Worm (Caenorhabditis elegans) whole organism, young adult: ENCODE measurements around the gene ZC302.3.

Source experiments
- Y67H2A.10 ChIP-seq: fragments of 200-800 bp; sonication (Bioruptor generic); conservative IDR thresholded peaks from 2 replicates; pipeline ENCODE4 v1.3.6; 2022; ENCODE audit warnings: missing genetic modification reagents, missing genetic modification characterization, missing compliant biosample characterization
- Y95B8A.8 ChIP-seq: fragments of 200-800 bp; sonication (Bioruptor generic); IDR thresholded peaks from 2 replicates; pipeline ENCODE4 v1.3.6; 2022; ENCODE audit warnings: missing genetic modification reagents, missing genetic modification characterization, missing compliant biosample characterization
- ama-1 ChIP-seq, 3 experiments: fragments of 150-350 bp in 1 of 3; sonication (generic microtip) in 2 of 3; optimal IDR thresholded peaks; 2 replicates each; lab custom pipeline; 2014 to 2018; ENCODE audit warnings: missing biosample characterization in 2 of 3, missing genetic modification characterization in 2 of 3, missing genetic modification reagents in 2 of 3
- attf-6 ChIP-seq: fragments of 200-800 bp; sonication (Bioruptor generic); IDR thresholded peaks from 2 replicates; pipeline ENCODE4 v1.3.6; 2022; ENCODE audit warnings: missing genetic modification reagents, missing genetic modification characterization, missing compliant biosample characterization
- dpff-1 ChIP-seq: sonication (generic microtip); optimal IDR thresholded peaks from 2 replicates; lab custom pipeline; 2017; ENCODE audit warnings: mild to moderate bottlenecking, missing genetic modification characterization, missing compliant biosample characterization
- dpl-1 ChIP-seq: fragments of 150-350 bp; optimal IDR thresholded peaks from 2 replicates; lab custom pipeline; 2014; ENCODE audit warnings: missing biosample characterization, missing genetic modification reagents, missing genetic modification characterization
- let-607 ChIP-seq, 2 experiments: fragments of 200-800 bp in 1 of 2; sonication (Bioruptor generic) in 1 of 2; sonication (generic microtip) in 1 of 2; optimal IDR thresholded peaks; 2 replicates each; lab custom pipeline; 2016 to 2018; ENCODE audit warnings: mild to moderate bottlenecking in 2 of 2, missing compliant biosample characterization in 2 of 2, missing genetic modification characterization in 2 of 2, moderate library complexity in 2 of 2, missing genotype in 1 of 2
- lir-1 ChIP-seq: fragments of 200-800 bp; sonication (Bioruptor generic); conservative IDR thresholded peaks from 2 replicates; pipeline ENCODE4 v1.3.6; 2022; ENCODE audit warnings: missing genetic modification reagents, missing genetic modification characterization, missing compliant biosample characterization
- madf-8 ChIP-seq: fragments of 200-800 bp; sonication (Bioruptor generic); conservative IDR thresholded peaks from 2 replicates; pipeline ENCODE4 v1.3.6; 2022; ENCODE audit warnings: missing genetic modification reagents, missing genetic modification characterization, missing compliant biosample characterization
- unc-62 ChIP-seq: fragments of 150-350 bp; optimal IDR thresholded peaks from 2 replicates; lab custom pipeline; 2014; ENCODE audit warnings: missing biosample characterization, missing genetic modification reagents, missing genetic modification characterization
- ztf-6 ChIP-seq: fragments of 200-800 bp; sonication (Bioruptor generic); IDR thresholded peaks from 2 replicates; pipeline ENCODE4 v1.3.6; 2022; ENCODE audit warnings: missing genetic modification reagents, missing genetic modification characterization, missing compliant biosample characterization

- no peak for TF ChIP-seq Y67H2A.10
- TF ChIP-seq attf-6 (GFP tag; lab: Robert Waterston, UW), result no peak
- no peak for TF ChIP-seq ztf-6
- TF ChIP-seq Y95B8A.8 (GFP tag; lab: Robert Waterston, UW), result no peak
- no peak for TF ChIP-seq madf-8 (GFP tag; lab: Robert Waterston, UW)
- no peak for TF ChIP-seq ama-1 (optimal IDR thresholded peaks at IDR 0.05; lab: Kevin White, UChicago)
- no peak for TF ChIP-seq ama-1 (GFP tag; optimal IDR thresholded peaks at IDR 0.05; lab: Kevin White, UChicago)
- no peak for TF ChIP-seq let-607 (tag; optimal IDR thresholded peaks at IDR 0.05; lab: Kevin White, UChicago)
- no peak for TF ChIP-seq dpl-1 (GFP tag; lab: Kevin White, UChicago)
- no peak for TF ChIP-seq unc-62 (GFP tag; lab: Kevin White, UChicago)
- no peak for TF ChIP-seq lir-1
- TF ChIP-seq dpff-1 (tag; lab: Kevin White, UChicago), result no peak
These were observed 12.8 kb upstream of the ZC302.3 start, which contains the start of gene F28H7.7 for ce11 chrV:10754050-10754449.
